Worm (Caenorhabditis elegans) whole organism, mixed stage, embryonic: Measurements from ENCODE around the gene ceh-74.
A peak's percentile ranks its signal among the peaks of the same experiment; 100 is the strongest.

Experiments
- blmp-1 ChIP-seq: fragments of 150-350 bp; optimal IDR thresholded peaks from 2 replicates; lab custom pipeline; 2014; ENCODE audit warnings: missing biosample characterization, missing genetic modification characterization
- ceh-39 ChIP-seq: fragments of 150-350 bp; optimal IDR thresholded peaks from 2 replicates; lab custom pipeline; 2014; ENCODE audit warnings: missing biosample characterization, missing genetic modification characterization
- ceh-43 ChIP-seq: fragments of 200-800 bp; sonication (Bioruptor generic); optimal IDR thresholded peaks from 2 replicates; lab custom pipeline; 2018; ENCODE audit warnings: mild to moderate bottlenecking, missing genetic modification characterization, moderate library complexity, missing compliant biosample characterization
- ces-1 ChIP-seq: fragments of 150-350 bp; optimal IDR thresholded peaks from 2 replicates; lab custom pipeline; 2014; ENCODE audit warnings: missing biosample characterization, missing genetic modification reagents, missing genetic modification characterization
- cnd-1 ChIP-seq: fragments of 200-800 bp; sonication (Bioruptor generic); optimal IDR thresholded peaks from 2 replicates; lab custom pipeline; 2018; ENCODE audit warnings: mild to moderate bottlenecking, missing genetic modification characterization, missing compliant biosample characterization
- drap-1 ChIP-seq: fragments of 200-800 bp; sonication (Bioruptor generic); optimal IDR thresholded peaks from 3 replicates; lab custom pipeline; 2018; ENCODE audit warnings: mild to moderate bottlenecking, missing genetic modification characterization, missing compliant biosample characterization
- elt-1 ChIP-seq: sonication (generic microtip); optimal IDR thresholded peaks from 2 replicates; lab custom pipeline; 2017; ENCODE audit warnings: missing genetic modification characterization, mild to moderate bottlenecking, missing compliant biosample characterization, antibody characterized with exemption, moderate library complexity, borderline replicate concordance; ENCODE audit not compliant: insufficient read depth
- elt-3 ChIP-seq: fragments of 150-350 bp; optimal IDR thresholded peaks from 2 replicates; lab custom pipeline; 2014; ENCODE audit warnings: missing biosample characterization, missing genetic modification characterization
- flh-1 ChIP-seq: fragments of 200-800 bp; sonication (Bioruptor generic); optimal IDR thresholded peaks from 2 replicates; lab custom pipeline; 2018; ENCODE audit warnings: mild to moderate bottlenecking, missing genetic modification characterization, moderate library complexity, missing compliant biosample characterization
- hlh-1 ChIP-seq: fragments of 150-350 bp; optimal IDR thresholded peaks from 2 replicates; lab custom pipeline; 2014; ENCODE audit warnings: missing biosample characterization, missing genetic modification reagents, missing genetic modification characterization
- lin-13 ChIP-seq: fragments of 150-350 bp; optimal IDR thresholded peaks from 2 replicates; lab custom pipeline; 2014; ENCODE audit warnings: missing biosample characterization, missing genetic modification characterization
- lin-32 ChIP-seq: fragments of 200-800 bp; sonication (Bioruptor generic); optimal IDR thresholded peaks from 2 replicates; lab custom pipeline; 2018; ENCODE audit warnings: mild to moderate bottlenecking, missing genetic modification characterization, missing compliant biosample characterization
- lsy-2 ChIP-seq: fragments of 150-350 bp; optimal IDR thresholded peaks from 2 replicates; lab custom pipeline; 2014; ENCODE audit warnings: missing biosample characterization, missing genetic modification characterization
- mab-5 ChIP-seq: fragments of 150-350 bp; optimal IDR thresholded peaks from 2 replicates; lab custom pipeline; 2014; ENCODE audit warnings: missing biosample characterization, missing genetic modification characterization
- mep-1 ChIP-seq: fragments of 150-350 bp; optimal IDR thresholded peaks from 2 replicates; lab custom pipeline; 2017; ENCODE audit warnings: missing biosample characterization, missing genetic modification reagents, missing genetic modification characterization, inconsistent platforms
- mls-2 ChIP-seq: sonication (generic microtip); optimal IDR thresholded peaks from 2 replicates; lab custom pipeline; 2016; ENCODE audit warnings: mild to moderate bottlenecking, missing genetic modification characterization, moderate library complexity, missing compliant biosample characterization
- nhr-12 ChIP-seq: fragments of 150-350 bp; optimal IDR thresholded peaks from 2 replicates; lab custom pipeline; 2014; ENCODE audit warnings: missing biosample characterization, missing genetic modification characterization
- nhr-237 ChIP-seq: fragments of 150-350 bp; optimal IDR thresholded peaks from 2 replicates; lab custom pipeline; 2014; ENCODE audit warnings: missing biosample characterization, missing genetic modification characterization
- nhr-28 ChIP-seq: fragments of 150-350 bp; optimal IDR thresholded peaks from 2 replicates; lab custom pipeline; 2014; ENCODE audit warnings: missing biosample characterization, missing genetic modification characterization
- nhr-76 ChIP-seq: sonication (generic microtip); optimal IDR thresholded peaks from 2 replicates; lab custom pipeline; 2017; ENCODE audit warnings: missing biosample characterization, missing genetic modification characterization
- pha-4 ChIP-seq: fragments of 150-350 bp; optimal IDR thresholded peaks from 2 replicates; lab custom pipeline; 2018; ENCODE audit warnings: missing biosample characterization, missing genetic modification reagents, missing genetic modification characterization
- sem-2 ChIP-seq: fragments of 200-800 bp; sonication (Bioruptor generic); optimal IDR thresholded peaks from 2 replicates; lab custom pipeline; 2018; ENCODE audit warnings: mild to moderate bottlenecking, missing genetic modification characterization, missing compliant biosample characterization
- snpc-4 ChIP-seq: fragments of 150-350 bp; optimal IDR thresholded peaks from 2 replicates; lab custom pipeline; 2014; ENCODE audit warnings: missing biosample characterization, missing genetic modification characterization
- sptf-1 ChIP-seq: sonication (generic microtip); optimal IDR thresholded peaks from 2 replicates; lab custom pipeline; 2017; ENCODE audit warnings: mild to moderate bottlenecking, missing genetic modification characterization, moderate library complexity, missing compliant biosample characterization
- tbx-8 ChIP-seq: fragments of 200-800 bp; sonication (Bioruptor generic); optimal IDR thresholded peaks from 2 replicates; lab custom pipeline; 2018; ENCODE audit warnings: mild to moderate bottlenecking, missing genetic modification characterization, moderate library complexity, missing compliant biosample characterization
- unc-120 ChIP-seq: sonication (generic microtip); optimal IDR thresholded peaks from 2 replicates; lab custom pipeline; 2017; ENCODE audit warnings: missing genetic modification characterization, missing compliant biosample characterization; ENCODE audit not compliant: poor library complexity, severe bottlenecking
- unc-39 ChIP-seq: fragments of 150-350 bp; optimal IDR thresholded peaks from 2 replicates; lab custom pipeline; 2014; ENCODE audit warnings: missing biosample characterization, missing genetic modification characterization
- unc-62 ChIP-seq: fragments of 150-350 bp; optimal IDR thresholded peaks from 2 replicates; lab custom pipeline; 2014; ENCODE audit warnings: missing biosample characterization, missing genetic modification reagents, missing genetic modification characterization

Gene ceh-74

ce11 chrV:14179947-14180346, 2.1 kb downstream of the ceh-74 start, which contains the start of gene ZC376.8:
Gene ZC376.8 (plus strand): TSS chrV:14180247.
- TF ChIP-seq unc-62 (GFP tag; lab: Kevin White, UChicago) (no peak), cnd-1 (no peak), unc-39 (tag; lab: Kevin White, UChicago) (no peak), flh-1 (GFP tag; lab: Kevin White, UChicago) (no peak), pha-4 (no peak), nhr-237 (tag; lab: Kevin White, UChicago) (no peak), ces-1 (GFP tag; lab: Kevin White, UChicago) (no peak), snpc-4 (tag; lab: Kevin White, UChicago) (no peak), blmp-1 (tag; lab: Kevin White, UChicago) (no peak), mep-1 (no peak), unc-120 (tag; lab: Kevin White, UChicago) (no peak), sptf-1 (tag; lab: Kevin White, UChicago) (no peak), mls-2 (tag; lab: Kevin White, UChicago) (no peak), lsy-2 (no peak)

- TF ChIP-seq tbx-8 (GFP tag; lab: Kevin White, UChicago) (no peak), sem-2 (GFP tag; lab: Kevin White, UChicago) (no peak), mab-5 (tag; lab: Kevin White, UChicago) (no peak), snpc-4 (tag; lab: Kevin White, UChicago) (no peak), flh-1 (GFP tag; lab: Kevin White, UChicago) (no peak), lin-32 (no peak), nhr-28 (no peak), nhr-237 (tag; lab: Kevin White, UChicago) (no peak), cnd-1 (no peak), unc-120 (tag; lab: Kevin White, UChicago) (no peak), hlh-1 (tag; lab: Kevin White, UChicago) (no peak), blmp-1 (tag; lab: Kevin White, UChicago) (no peak), ceh-39 (tag; lab: Kevin White, UChicago) (no peak)
These were observed 5.0 kb downstream of the ceh-74 start, which contains the start of gene cest-2.3 for ce11 chrV:14182860-14183259. Gene cest-2.3 (minus strand): TSS chrV:14182960.

ce11 chrV:14185438-14185837, 7.6 kb downstream of the ceh-74 start, which contains the start of the genes trm-1 and ints-2:
Gene trm-1 (minus strand): TSS chrV:14185612.
Gene ints-2 (plus strand): TSS chrV:14185686.
- no peak for TF ChIP-seq flh-1 (GFP tag; lab: Kevin White, UChicago)
- TF ChIP-seq mls-2 (tag; lab: Kevin White, UChicago): no peak
- TF ChIP-seq sptf-1 (tag; lab: Kevin White, UChicago): peak; percentile 11
- TF ChIP-seq mep-1: peak; percentile 1
- peak; percentile 34 for TF ChIP-seq unc-120 (tag; lab: Kevin White, UChicago)
- peak; percentile 12 for TF ChIP-seq lin-13 (tag; lab: Kevin White, UChicago)
- TF ChIP-seq lsy-2: peak; percentile 36
- TF ChIP-seq ces-1 (GFP tag; lab: Kevin White, UChicago): peak; percentile 96

ce11 chrV:14187104-14187503, 9.2 kb downstream of the ceh-74 start:
- TF ChIP-seq snpc-4 (tag; lab: Kevin White, UChicago) (no peak), drap-1 (GFP tag; lab: Kevin White, UChicago) (no peak), unc-120 (tag; lab: Kevin White, UChicago) (no peak), elt-1 (tag; lab: Kevin White, UChicago) (no peak), sptf-1 (tag; lab: Kevin White, UChicago) (no peak), unc-39 (tag; lab: Kevin White, UChicago) (no peak), tbx-8 (GFP tag; lab: Kevin White, UChicago) (no peak), nhr-76 (no peak), ceh-43 (GFP tag; lab: Kevin White, UChicago) (no peak), mep-1 (no peak), nhr-28 (no peak), hlh-1 (tag; lab: Kevin White, UChicago) (no peak), ceh-39 (tag; lab: Kevin White, UChicago) (no peak), elt-3 (tag; lab: Kevin White, UChicago) (no peak)
- TF ChIP-seq, all 35 proteins: peak for 0

- TF ChIP-seq nhr-12 (tag; lab: Kevin White, UChicago) (no peak), mls-2 (tag; lab: Kevin White, UChicago) (no peak), mab-5 (tag; lab: Kevin White, UChicago) (no peak), lin-32 (no peak), pha-4 (no peak), blmp-1 (tag; lab: Kevin White, UChicago) (no peak), nhr-237 (tag; lab: Kevin White, UChicago) (no peak), nhr-28 (no peak)
These were observed 15.0 kb downstream of the ceh-74 start for ce11 chrV:14192870-14193269.
